Fruit fly (Drosophila melanogaster) whole organism, embryonic: ENCODE results near the gene CG10996.
A peak's percentile ranks its signal among the peaks of the same experiment; 100 is the strongest.

ENCODE experiments used
- B-H2 ChIP-seq: fragments of 200-800 bp; sonication (Bioruptor generic); optimal IDR thresholded peaks from 2 replicates; lab custom pipeline; 2018; ENCODE audit warnings: missing biosample characterization, mild to moderate bottlenecking, missing genetic modification characterization
- CG10366 ChIP-seq: fragments of 200-800 bp; sonication (Bioruptor generic); IDR thresholded peaks from 2 replicates; pipeline ENCODE4 v1.3.6; 2022; ENCODE audit warnings: missing biosample characterization, missing genetic modification characterization
- CG11504 ChIP-seq: fragments of 200-800 bp; sonication (Bioruptor generic); optimal IDR thresholded peaks from 3 replicates; lab custom pipeline; 2019; ENCODE audit warnings: missing biosample characterization, mild to moderate bottlenecking, missing genetic modification characterization, moderate library complexity
- CG1233 ChIP-seq: fragments of 200-800 bp; sonication (Bioruptor generic); optimal IDR thresholded peaks from 4 replicates; lab custom pipeline; 2018; ENCODE audit warnings: missing biosample characterization, mild to moderate bottlenecking, missing genetic modification characterization
- CG12391 ChIP-seq: fragments of 200-800 bp; sonication (Bioruptor generic); optimal IDR thresholded peaks from 3 replicates; lab custom pipeline; 2018; ENCODE audit warnings: missing biosample characterization, mild to moderate bottlenecking, missing genetic modification characterization, moderate library complexity
- CG14014 ChIP-seq: fragments of 200-800 bp; sonication (Bioruptor generic); IDR thresholded peaks from 2 replicates; pipeline ENCODE4 v1.3.6; 2022; ENCODE audit warnings: missing biosample characterization, missing genetic modification characterization
- CG14710 ChIP-seq: fragments of 200-800 bp; sonication (Bioruptor generic); optimal IDR thresholded peaks from 3 replicates; lab custom pipeline; 2019; ENCODE audit warnings: missing biosample characterization, mild to moderate bottlenecking, missing genetic modification characterization, moderate library complexity
- CG14860 ChIP-seq: fragments of 200-800 bp; sonication (Bioruptor generic); IDR thresholded peaks from 3 replicates; pipeline ENCODE4 v1.3.6; 2022; ENCODE audit warnings: missing biosample characterization, missing genetic modification characterization; ENCODE audit not compliant: partially characterized antibody
- CG17912 ChIP-seq: fragments of 200-800 bp; sonication (Bioruptor generic); optimal IDR thresholded peaks from 2 replicates; lab custom pipeline; 2018; ENCODE audit warnings: missing biosample characterization, mild to moderate bottlenecking, missing genetic modification characterization
- CG31441 ChIP-seq: fragments of 200-800 bp; sonication (Bioruptor generic); IDR thresholded peaks from 2 replicates; pipeline ENCODE4 v1.3.6; 2022; ENCODE audit warnings: missing biosample characterization, missing genetic modification characterization
- CG32532 ChIP-seq: fragments of 200-800 bp; sonication (Bioruptor generic); IDR thresholded peaks from 2 replicates; pipeline ENCODE4 v1.3.6; 2022; ENCODE audit warnings: missing biosample characterization, missing genetic modification characterization
- CG3847 ChIP-seq: fragments of 200-800 bp; sonication (Bioruptor generic); IDR thresholded peaks from 2 replicates; pipeline ENCODE4 v1.3.6; 2022; ENCODE audit warnings: missing biosample characterization, missing genetic modification characterization
- CG42726 ChIP-seq: fragments of 200-800 bp; sonication (Bioruptor generic); IDR thresholded peaks from 2 replicates; pipeline ENCODE4 v1.3.6; 2022; ENCODE audit warnings: missing biosample characterization, missing genetic modification characterization; ENCODE audit not compliant: partially characterized antibody
- CG6791 ChIP-seq: fragments of 200-800 bp; sonication (Bioruptor generic); IDR thresholded peaks from 3 replicates; pipeline ENCODE4 v1.3.6; 2022; ENCODE audit warnings: missing biosample characterization, missing genetic modification characterization; ENCODE audit not compliant: partially characterized antibody
- CG7987 ChIP-seq: fragments of 200-800 bp; sonication (Bioruptor generic); optimal IDR thresholded peaks from 2 replicates; lab custom pipeline; 2018; ENCODE audit warnings: missing biosample characterization, mild to moderate bottlenecking, missing genetic modification characterization, moderate library complexity
- CG8924 ChIP-seq: fragments of 200-800 bp; optimal IDR thresholded peaks from 3 replicates; lab custom pipeline; 2019; ENCODE audit warnings: missing biosample characterization, mild to moderate bottlenecking, missing genetic modification characterization, moderate library complexity
- CG9797 ChIP-seq: fragments of 200-800 bp; sonication (Bioruptor generic); optimal IDR thresholded peaks from 3 replicates; lab custom pipeline; 2018; ENCODE audit warnings: missing biosample characterization, mild to moderate bottlenecking, missing genetic modification characterization
- Doc3 ChIP-seq: fragments of 200-800 bp; sonication (Bioruptor generic); IDR thresholded peaks from 3 replicates; pipeline ENCODE4 v1.3.6; 2022; ENCODE audit warnings: missing biosample characterization, missing genetic modification characterization; ENCODE audit not compliant: partially characterized antibody
- Dref ChIP-seq: fragments of 200-800 bp; sonication (Bioruptor generic); IDR thresholded peaks from 2 replicates; pipeline ENCODE4 v1.3.6; 2022; ENCODE audit warnings: missing biosample characterization, missing genetic modification characterization
- HLH4C ChIP-seq: fragments of 200-800 bp; sonication (Bioruptor generic); IDR thresholded peaks from 3 replicates; pipeline ENCODE4 v1.3.6; 2022; ENCODE audit warnings: missing biosample characterization, missing genetic modification characterization; ENCODE audit not compliant: partially characterized antibody
- Hand ChIP-seq: fragments of 200-800 bp; sonication (Bioruptor generic); optimal IDR thresholded peaks from 2 replicates; lab custom pipeline; 2017; ENCODE audit warnings: mild to moderate bottlenecking, missing biosample characterization, missing genetic modification reagents, missing genetic modification characterization
- MBD-R2 ChIP-seq: fragments of 200-800 bp; sonication (Bioruptor generic); IDR thresholded peaks from 2 replicates; pipeline ENCODE4 v1.3.6; 2022; ENCODE audit warnings: missing biosample characterization, missing genetic modification characterization
- Myb ChIP-seq: fragments of 200-800 bp; sonication (Bioruptor generic); optimal IDR thresholded peaks from 2 replicates; lab custom pipeline; 2016; ENCODE audit warnings: missing biosample characterization, missing genetic modification characterization
- Nf-YA ChIP-seq: fragments of 200-800 bp; sonication (Bioruptor generic); IDR thresholded peaks from 2 replicates; pipeline ENCODE4 v1.3.6; 2022; ENCODE audit warnings: missing biosample characterization, missing genetic modification characterization
- Opbp ChIP-seq: fragments of 200-800 bp; sonication (Bioruptor generic); IDR thresholded peaks from 3 replicates; pipeline ENCODE4 v1.3.6; 2022; ENCODE audit warnings: missing biosample characterization, missing genetic modification characterization; ENCODE audit not compliant: partially characterized antibody
- Optix ChIP-seq: fragments of 200-800 bp; sonication (Bioruptor generic); IDR thresholded peaks from 3 replicates; pipeline ENCODE4 v1.3.6; 2022; ENCODE audit warnings: missing biosample characterization, missing genetic modification characterization
- PHDP ChIP-seq: fragments of 200-800 bp; sonication (Bioruptor generic); optimal IDR thresholded peaks from 3 replicates; lab custom pipeline; 2018; ENCODE audit warnings: missing biosample characterization, mild to moderate bottlenecking, missing genetic modification characterization, moderate library complexity
- Scr ChIP-seq: fragments of 200-800 bp; sonication (Bioruptor generic); IDR thresholded peaks from 2 replicates; pipeline ENCODE4 v1.3.6; 2022; ENCODE audit warnings: missing biosample characterization, missing genetic modification characterization; ENCODE audit not compliant: partially characterized antibody
- amos ChIP-seq: fragments of 200-800 bp; sonication (Bioruptor generic); IDR thresholded peaks from 2 replicates; pipeline ENCODE4 v1.3.6; 2022; ENCODE audit warnings: missing biosample characterization, missing genetic modification characterization; ENCODE audit not compliant: partially characterized antibody
- ara ChIP-seq: fragments of 200-800 bp; sonication (Bioruptor generic); IDR thresholded peaks from 2 replicates; pipeline ENCODE4 v1.3.6; 2022; ENCODE audit warnings: missing biosample characterization, missing genetic modification characterization
- bbx ChIP-seq: fragments of 200-800 bp; sonication (Bioruptor generic); IDR thresholded peaks from 2 replicates; pipeline ENCODE4 v1.3.6; 2022; ENCODE audit warnings: missing biosample characterization, missing genetic modification characterization; ENCODE audit not compliant: partially characterized antibody
- crp ChIP-seq, 2 experiments: fragments of 200-800 bp; sonication (Bioruptor generic); optimal IDR thresholded peaks; 2 replicates in 1 of 2; 3 replicates in 1 of 2; lab custom pipeline; 2017; ENCODE audit warnings: missing biosample characterization in 2 of 2, missing genetic modification characterization in 2 of 2, mild to moderate bottlenecking in 1 of 2, moderate library complexity in 1 of 2
- exex ChIP-seq: fragments of 200-800 bp; sonication (Bioruptor generic); optimal IDR thresholded peaks from 4 replicates; lab custom pipeline; 2018; ENCODE audit warnings: missing biosample characterization, mild to moderate bottlenecking, missing genetic modification characterization, moderate library complexity
- ftz-f1 ChIP-seq: fragments of 200-800 bp; sonication (Bioruptor generic); optimal IDR thresholded peaks from 2 replicates; lab custom pipeline; 2016; ENCODE audit warnings: missing biosample characterization, missing genetic modification characterization
- grn ChIP-seq: fragments of 200-800 bp; sonication (Bioruptor generic); optimal IDR thresholded peaks from 3 replicates; lab custom pipeline; 2017; ENCODE audit warnings: missing biosample characterization, missing genetic modification characterization
- gro ChIP-seq: fragments of 200-800 bp; sonication (Bioruptor generic); optimal IDR thresholded peaks from 2 replicates; lab custom pipeline; 2016; ENCODE audit warnings: missing biosample characterization, missing genetic modification characterization
- inv ChIP-seq: fragments of 200-800 bp; sonication (Bioruptor generic); IDR thresholded peaks from 2 replicates; pipeline ENCODE4 v1.3.6; 2022; ENCODE audit warnings: missing biosample characterization, missing genetic modification characterization; ENCODE audit not compliant: partially characterized antibody
- nerfin-2 ChIP-seq: fragments of 200-800 bp; sonication (Bioruptor generic); IDR thresholded peaks from 2 replicates; pipeline ENCODE4 v1.3.6; 2022; ENCODE audit warnings: missing biosample characterization, missing genetic modification characterization; ENCODE audit not compliant: partially characterized antibody
- pzg ChIP-seq: fragments of 200-800 bp; sonication (Bioruptor generic); optimal IDR thresholded peaks from 3 replicates; lab custom pipeline; 2018; ENCODE audit warnings: missing biosample characterization, mild to moderate bottlenecking, missing genetic modification characterization, moderate library complexity
- sens ChIP-seq: fragments of 200-800 bp; sonication (Bioruptor generic); peaks from one replicate; lab custom pipeline; 2016; ENCODE audit warnings: missing biosample characterization, missing genetic modification characterization
- ssp ChIP-seq: fragments of 200-800 bp; sonication (Bioruptor generic); IDR thresholded peaks from 2 replicates; pipeline ENCODE4 v1.3.6; 2022; ENCODE audit warnings: missing biosample characterization, missing genetic modification characterization
- stwl ChIP-seq: fragments of 200-800 bp; sonication (Bioruptor generic); optimal IDR thresholded peaks from 3 replicates; lab custom pipeline; 2018; ENCODE audit warnings: missing biosample characterization, mild to moderate bottlenecking, missing genetic modification characterization, moderate library complexity
- sug ChIP-seq: fragments of 200-800 bp; optimal IDR thresholded peaks from 2 replicates; lab custom pipeline; 2019; ENCODE audit warnings: missing biosample characterization, mild to moderate bottlenecking, missing genetic modification characterization, moderate library complexity
- trem ChIP-seq: fragments of 200-800 bp; optimal IDR thresholded peaks from 3 replicates; lab custom pipeline; 2019; ENCODE audit warnings: missing biosample characterization, mild to moderate bottlenecking, missing genetic modification characterization, moderate library complexity
- unc-4 ChIP-seq: fragments of 200-800 bp; sonication (Bioruptor generic); IDR thresholded peaks from 2 replicates; pipeline ENCODE4 v1.3.6; 2022; ENCODE audit warnings: missing biosample characterization, missing genetic modification characterization; ENCODE audit not compliant: partially characterized antibody
- unpg ChIP-seq: fragments of 200-800 bp; sonication (Bioruptor generic); optimal IDR thresholded peaks from 3 replicates; lab custom pipeline; 2018; ENCODE audit warnings: missing biosample characterization, mild to moderate bottlenecking, missing genetic modification characterization, moderate library complexity
- vnd ChIP-seq: fragments of 200-800 bp; sonication (Bioruptor generic); IDR thresholded peaks from 3 replicates; pipeline ENCODE4 v1.3.6; 2022; ENCODE audit warnings: missing biosample characterization, missing genetic modification characterization; ENCODE audit not compliant: partially characterized antibody

Gene CG10996

dm6 chrX:13783534-13783949 lies 13.9 kb downstream of the CG10996 start, which contains the start of gene inaE (continued):
- TF ChIP-seq B-H2, result peak; percentile 38
- TF ChIP-seq amos (GFP tag; lab: Robert Waterston, UW), result peak; percentile 45; the same call in 1 of the 2 replicates
- TF ChIP-seq ftz-f1, result peak; percentile 88
- TF ChIP-seq Nf-YA, result 0 out of 2 replicates have a peak, but pooled peaks have one; percentile 10
- TF ChIP-seq CG10366 (GFP tag; lab: Robert Waterston, UW), result no peak
- TF ChIP-seq Opbp (GFP tag; lab: Robert Waterston, UW), result peak; percentile 77; the same call in 2 of the 3 replicates
- TF ChIP-seq Hand (GFP tag; lab: Kevin White, UChicago), result peak; percentile 38
- peak; percentile 74 for TF ChIP-seq pzg (GFP tag; lab: Kevin White, UChicago)
- TF ChIP-seq CG8924, result peak; percentile 1
- no peak for TF ChIP-seq Doc3 (GFP tag; lab: Robert Waterston, UW)
- peak; percentile 69 for TF ChIP-seq stwl (tag; lab: Kevin White, UChicago)
- peak; percentile 39; the same call in 1 of the 2 replicates for TF ChIP-seq inv (GFP tag; lab: Robert Waterston, UW)
- TF ChIP-seq sens (GFP tag; lab: Kevin White, UChicago), result peak; percentile 57
- peak; percentile 9 for TF ChIP-seq CG12391 (tag; lab: Kevin White, UChicago)
- peak; percentile 18 for TF ChIP-seq CG9797 (GFP tag; lab: Kevin White, UChicago)
- peak; percentile 44; the same call in 1 of the 2 replicates for TF ChIP-seq unc-4
- peak; percentile 38 for TF ChIP-seq gro (GFP tag; lab: Kevin White, UChicago)
- TF ChIP-seq MBD-R2, result peak; percentile 29; the same call in 1 of the 2 replicates
- 0 out of 2 replicates have a peak, but pooled peaks have one; percentile 15 for TF ChIP-seq CG14014 (GFP tag; lab: Robert Waterston, UW)
- TF ChIP-seq CG11504 (tag; lab: Kevin White, UChicago), result peak; percentile 16
- peak; percentile 41 for TF ChIP-seq Scr (GFP tag; lab: Robert Waterston, UW)
- peak; percentile 14 for TF ChIP-seq grn (GFP tag; lab: Kevin White, UChicago)
- TF ChIP-seq CG3847, result 0 out of 2 replicates have a peak, but pooled peaks have one; percentile 22
- TF ChIP-seq CG14860, result 0 out of 3 replicates have a peak, but pooled peaks have one; percentile 35
- TF ChIP-seq exex (tag; lab: Kevin White, UChicago), result no peak
- peak; percentile 14 for TF ChIP-seq CG17912 (GFP tag; lab: Kevin White, UChicago)
- TF ChIP-seq sug (tag; lab: Kevin White, UChicago), result peak; percentile 3
- no peak for TF ChIP-seq unpg
- 0 out of 2 replicates have a peak, but pooled peaks have one; percentile 14 for TF ChIP-seq CG32532
- peak; percentile 88 for TF ChIP-seq CG14710 (tag; lab: Kevin White, UChicago)
- TF ChIP-seq crp (GFP tag; optimal IDR thresholded peaks at IDR 0.05; lab: Kevin White, UChicago), result peak; percentile 22 to 91
- TF ChIP-seq ssp (GFP tag; lab: Robert Waterston, UW), result peak; percentile 96
- peak; percentile 72 for TF ChIP-seq HLH4C (GFP tag; lab: Robert Waterston, UW)
- TF ChIP-seq bbx (GFP tag; lab: Robert Waterston, UW), result peak; percentile 73
- TF ChIP-seq PHDP (tag; lab: Kevin White, UChicago), result peak; percentile 18
- no peak for TF ChIP-seq Optix
- peak; percentile 24 for TF ChIP-seq CG7987 (GFP tag; lab: Kevin White, UChicago)
- peak; percentile 73 for TF ChIP-seq nerfin-2
- TF ChIP-seq Myb (GFP tag; lab: Kevin White, UChicago), result peak; percentile 83
- peak; percentile 30; the same call in 1 of the 2 replicates for TF ChIP-seq ara (GFP tag; lab: Robert Waterston, UW)
- TF ChIP-seq trem (tag; lab: Kevin White, UChicago), result peak; percentile 32
- TF ChIP-seq CG6791 (GFP tag; lab: Robert Waterston, UW), result peak; percentile 73
- TF ChIP-seq CG31441 (GFP tag; lab: Robert Waterston, UW), result peak; percentile 11; the same call in 1 of the 2 replicates
- TF ChIP-seq Dref (GFP tag; lab: Robert Waterston, UW), result peak; percentile 86
- TF ChIP-seq vnd (GFP tag; lab: Robert Waterston, UW), result peak; percentile 53; the same call in 1 of the 3 replicates
- TF ChIP-seq CG42726 (GFP tag; lab: Robert Waterston, UW), result no peak
- peak; percentile 20 for TF ChIP-seq CG1233 (GFP tag; lab: Kevin White, UChicago)
